Worm (Caenorhabditis elegans) whole organism, early embryonic: ENCODE measurements around the gene kxd-1.

ENCODE experiments used
- B0310.2 ChIP-seq: sonication (generic microtip); optimal IDR thresholded peaks from 2 replicates; lab custom pipeline; 2016; ENCODE audit warnings: mild to moderate bottlenecking, missing genetic modification characterization, missing compliant biosample characterization
- F13C5.2 ChIP-seq: sonication (generic microtip); optimal IDR thresholded peaks from 2 replicates; lab custom pipeline; 2017; ENCODE audit warnings: mild to moderate bottlenecking, missing genetic modification characterization, inconsistent platforms, missing compliant biosample characterization
- aly-1 ChIP-seq: sonication (generic microtip); optimal IDR thresholded peaks from 2 replicates; lab custom pipeline; 2016; ENCODE audit warnings: missing genetic modification characterization, missing compliant biosample characterization
- ama-1 ChIP-seq: fragments of 150-350 bp; optimal IDR thresholded peaks from 2 replicates; lab custom pipeline; 2014
- ceh-13 ChIP-seq: fragments of 200-800 bp; sonication (Bioruptor generic); optimal IDR thresholded peaks from 2 replicates; lab custom pipeline; 2018; ENCODE audit warnings: mild to moderate bottlenecking, missing genetic modification characterization, missing compliant biosample characterization
- ceh-36 ChIP-seq: sonication (generic microtip); optimal IDR thresholded peaks from 2 replicates; lab custom pipeline; 2016; ENCODE audit warnings: missing genetic modification characterization, inconsistent platforms, missing compliant biosample characterization
- ets-7 ChIP-seq: sonication (generic microtip); optimal IDR thresholded peaks from 2 replicates; lab custom pipeline; 2016; ENCODE audit warnings: missing genotype, missing genetic modification characterization, missing compliant biosample characterization
- flt-1 ChIP-seq: fragments of 200-800 bp; sonication (Bioruptor generic); IDR thresholded peaks from 2 replicates; pipeline ENCODE4 v1.3.6; 2022; ENCODE audit warnings: missing genetic modification characterization, missing compliant biosample characterization
- hmbx-1 ChIP-seq: sonication (generic microtip); optimal IDR thresholded peaks from 2 replicates; lab custom pipeline; 2016; ENCODE audit warnings: mild to moderate bottlenecking, missing genetic modification characterization, missing compliant biosample characterization
- hmg-4 ChIP-seq: fragments of 200-800 bp; sonication (Bioruptor generic); optimal IDR thresholded peaks from 2 replicates; lab custom pipeline; 2018; ENCODE audit warnings: mild to moderate bottlenecking, missing genetic modification characterization, missing compliant biosample characterization
- hnd-1 ChIP-seq: sonication (generic microtip); optimal IDR thresholded peaks from 2 replicates; lab custom pipeline; 2016; ENCODE audit warnings: missing genetic modification characterization, missing compliant biosample characterization
- pes-1 ChIP-seq: fragments of 200-800 bp; sonication (Bioruptor generic); IDR thresholded peaks from 2 replicates; pipeline ENCODE4 v1.3.6; 2022; ENCODE audit warnings: missing genetic modification reagents, missing genetic modification characterization, missing compliant biosample characterization
- scrt-1 ChIP-seq: fragments of 200-800 bp; sonication (Bioruptor generic); IDR thresholded peaks from 2 replicates; pipeline ENCODE4 v1.3.6; 2022; ENCODE audit warnings: missing genetic modification characterization, missing compliant biosample characterization
- sea-1 ChIP-seq: fragments of 200-800 bp; sonication (Bioruptor generic); conservative IDR thresholded peaks from 2 replicates; pipeline ENCODE4 v1.3.6; 2022; ENCODE audit warnings: missing genetic modification characterization, missing compliant biosample characterization
- tbx-11 ChIP-seq: fragments of 200-800 bp; sonication (Bioruptor generic); IDR thresholded peaks from 2 replicates; pipeline ENCODE4 v1.3.6; 2022; ENCODE audit warnings: missing genetic modification characterization, missing compliant biosample characterization
- tbx-37 ChIP-seq: fragments of 200-800 bp; sonication (Bioruptor generic); conservative IDR thresholded peaks from 2 replicates; pipeline ENCODE4 v1.3.6; 2022; ENCODE audit warnings: missing genetic modification reagents, missing genetic modification characterization, missing compliant biosample characterization
- tra-4 ChIP-seq: sonication (generic microtip); optimal IDR thresholded peaks from 2 replicates; lab custom pipeline; 2017; ENCODE audit warnings: missing genetic modification characterization, missing compliant biosample characterization

The kxd-1 gene

ce11 chrV:7248227-7248953 is 27.1 kb downstream of the kxd-1 start:
- TF ChIP-seq tbx-11 (GFP tag; lab: Robert Waterston, UW), result no peak
- TF ChIP-seq ets-7 (tag; lab: Kevin White, UChicago), result no peak
- TF ChIP-seq tbx-37, result no peak
- no peak for TF ChIP-seq hmg-4 (GFP tag; lab: Kevin White, UChicago)
- TF ChIP-seq ama-1 (lab: Kevin White, UChicago), result no peak
- no peak for TF ChIP-seq hnd-1 (tag; lab: Kevin White, UChicago)
- no peak for TF ChIP-seq ceh-36 (tag; lab: Kevin White, UChicago)
- TF ChIP-seq tra-4 (tag; lab: Kevin White, UChicago), result no peak
- TF ChIP-seq hmbx-1, result no peak
- no peak for TF ChIP-seq pes-1 (GFP tag; lab: Robert Waterston, UW)
- TF ChIP-seq F13C5.2 (tag; lab: Kevin White, UChicago), result no peak
- TF ChIP-seq scrt-1, result no peak
- no peak for TF ChIP-seq flt-1 (GFP tag; lab: Robert Waterston, UW)
- TF ChIP-seq sea-1 (GFP tag; lab: Robert Waterston, UW), result no peak
- no peak for TF ChIP-seq B0310.2 (tag; lab: Kevin White, UChicago)
- no peak for TF ChIP-seq aly-1 (tag; lab: Kevin White, UChicago)
- no peak for TF ChIP-seq ceh-13 (GFP tag; lab: Kevin White, UChicago)

ce11 chrV:7255095-7255494 is 33.8 kb downstream of the kxd-1 start, which contains the start of gene C05C8.8:
TSS of gene C05C8.8 (minus strand) at chrV:7255195.
- no peak for TF ChIP-seq ets-7 (tag; lab: Kevin White, UChicago)
- no peak for TF ChIP-seq sea-1 (GFP tag; lab: Robert Waterston, UW)
- TF ChIP-seq scrt-1, result no peak
- TF ChIP-seq tra-4 (tag; lab: Kevin White, UChicago), result no peak
- TF ChIP-seq hmbx-1, result no peak
- no peak for TF ChIP-seq F13C5.2 (tag; lab: Kevin White, UChicago)
- no peak for TF ChIP-seq tbx-37
- TF ChIP-seq flt-1 (GFP tag; lab: Robert Waterston, UW), result no peak
- TF ChIP-seq aly-1 (tag; lab: Kevin White, UChicago), result no peak
- TF ChIP-seq ceh-13 (GFP tag; lab: Kevin White, UChicago), result no peak
- TF ChIP-seq B0310.2 (tag; lab: Kevin White, UChicago), result no peak

ce11 chrV:7258965-7259364 is 37.7 kb downstream of the kxd-1 start, which contains the start of gene C13A2.12:
TSS of gene C13A2.12 (plus strand) at chrV:7259265.
- TF ChIP-seq hmbx-1 (no peak), hnd-1 (tag; lab: Kevin White, UChicago) (no peak), scrt-1 (no peak), hmg-4 (GFP tag; lab: Kevin White, UChicago) (no peak), tra-4 (tag; lab: Kevin White, UChicago) (no peak), aly-1 (tag; lab: Kevin White, UChicago) (no peak), B0310.2 (tag; lab: Kevin White, UChicago) (no peak), ceh-36 (tag; lab: Kevin White, UChicago) (no peak), sea-1 (GFP tag; lab: Robert Waterston, UW) (no peak)

- TF ChIP-seq pes-1 (GFP tag; lab: Robert Waterston, UW), result no peak
- TF ChIP-seq hmg-4 (GFP tag; lab: Kevin White, UChicago), result no peak
- no peak for TF ChIP-seq F13C5.2 (tag; lab: Kevin White, UChicago)
- no peak for TF ChIP-seq sea-1 (GFP tag; lab: Robert Waterston, UW)
- no peak for TF ChIP-seq hmbx-1
- TF ChIP-seq tbx-11 (GFP tag; lab: Robert Waterston, UW), result no peak
- no peak for TF ChIP-seq ceh-36 (tag; lab: Kevin White, UChicago)
- no peak for TF ChIP-seq tra-4 (tag; lab: Kevin White, UChicago)
- no peak for TF ChIP-seq aly-1 (tag; lab: Kevin White, UChicago)
- TF ChIP-seq ets-7 (tag; lab: Kevin White, UChicago), result no peak
Measured at ce11 chrV:7264042-7264441, 42.8 kb downstream of the kxd-1 start, which contains the start of gene C13A2.9. TSS of gene C13A2.9 (minus strand) at chrV:7264142.

- TF ChIP-seq flt-1 (GFP tag; lab: Robert Waterston, UW) (no peak), ama-1 (lab: Kevin White, UChicago) (no peak), B0310.2 (tag; lab: Kevin White, UChicago) (no peak), ceh-36 (tag; lab: Kevin White, UChicago) (no peak), tbx-37 (no peak), sea-1 (GFP tag; lab: Robert Waterston, UW) (no peak), ceh-13 (GFP tag; lab: Kevin White, UChicago) (no peak), F13C5.2 (tag; lab: Kevin White, UChicago) (no peak), scrt-1 (no peak), pes-1 (GFP tag; lab: Robert Waterston, UW) (no peak), hnd-1 (tag; lab: Kevin White, UChicago) (no peak), tra-4 (tag; lab: Kevin White, UChicago) (no peak), aly-1 (tag; lab: Kevin White, UChicago) (no peak), hmbx-1 (no peak), ets-7 (tag; lab: Kevin White, UChicago) (no peak), tbx-11 (GFP tag; lab: Robert Waterston, UW) (no peak)
Measured at ce11 chrV:7266021-7266420, 44.8 kb downstream of the kxd-1 start, which contains the start of gene C13A2.7. TSS of gene C13A2.7 (plus strand) at chrV:7266321.

ce11 chrV:7269399-7269798 is 48.1 kb downstream of the kxd-1 start, which contains the start of gene C13A2.6:
TSS of gene C13A2.6 (plus strand) at chrV:7269699.
- TF ChIP-seq F13C5.2 (tag; lab: Kevin White, UChicago) (no peak), scrt-1 (no peak), pes-1 (GFP tag; lab: Robert Waterston, UW) (no peak), B0310.2 (tag; lab: Kevin White, UChicago) (no peak), ets-7 (tag; lab: Kevin White, UChicago) (no peak), aly-1 (tag; lab: Kevin White, UChicago) (no peak), hmbx-1 (no peak), tbx-11 (GFP tag; lab: Robert Waterston, UW) (no peak), sea-1 (GFP tag; lab: Robert Waterston, UW) (no peak), tra-4 (tag; lab: Kevin White, UChicago) (no peak), ceh-36 (tag; lab: Kevin White, UChicago) (no peak), ama-1 (lab: Kevin White, UChicago) (no peak), tbx-37 (no peak), hmg-4 (GFP tag; lab: Kevin White, UChicago) (no peak), ceh-13 (GFP tag; lab: Kevin White, UChicago) (no peak), hnd-1 (tag; lab: Kevin White, UChicago) (no peak), flt-1 (GFP tag; lab: Robert Waterston, UW) (no peak)
